Worm (Caenorhabditis elegans) whole organism, L1 larva: ENCODE measurements around the gene Y43F8B.9.

Experiments
- lsy-2 ChIP-seq, 2 experiments: fragments of 150-350 bp; optimal IDR thresholded peaks; 2 replicates each; lab custom pipeline; 2014; ENCODE audit warnings: missing biosample characterization in 2 of 2, missing genetic modification characterization in 2 of 2
- ztf-4 ChIP-seq: fragments of 150-350 bp; optimal IDR thresholded peaks from 2 replicates; lab custom pipeline; 2014; ENCODE audit warnings: missing biosample characterization, missing genetic modification characterization

DNA sequence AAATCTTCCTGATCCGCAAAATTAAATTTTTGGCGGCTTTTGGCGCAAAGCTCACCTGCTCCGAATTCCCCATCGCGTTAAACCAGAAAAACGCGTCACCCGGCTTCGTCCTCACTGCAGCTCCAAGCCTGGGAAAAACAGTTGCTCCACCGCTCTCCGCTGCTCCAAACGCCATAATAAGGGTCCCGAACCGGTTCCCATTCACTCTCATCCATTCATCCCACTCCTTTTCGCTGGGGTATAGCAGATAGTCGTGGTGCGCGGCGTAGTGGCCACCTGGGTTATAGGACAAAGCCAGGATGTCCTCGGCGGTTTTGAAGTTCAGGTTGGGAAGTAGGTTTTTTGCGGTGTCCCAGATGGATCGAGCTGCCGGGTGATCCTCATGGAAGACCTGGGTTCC is 33.0 kb downstream of the Y43F8B.9 start:
- TF ChIP-seq ztf-4 (no peak), lsy-2 (tag; optimal IDR thresholded peaks at IDR 0.05; lab: Kevin White, UChicago) (no peak)
